Fruit fly (Drosophila melanogaster) whole organism, larva: ENCODE results near the gene Cpr97Ea.

ENCODE experiments used
- noc ChIP-seq: fragments of 200-800 bp; sonication (Bioruptor generic); optimal IDR thresholded peaks from 3 replicates; lab custom pipeline; 2019; ENCODE audit warnings: missing biosample characterization, mild to moderate bottlenecking, missing genetic modification characterization, moderate library complexity

Cpr97Ea gene

dm6 chr3R:27067362-27067761 is 20.2 kb downstream of the Cpr97Ea start:
- TF ChIP-seq noc (tag; lab: Kevin White, UChicago): no peak

dm6 chr3R:27065136-27065535 is 22.4 kb downstream of the Cpr97Ea start, which contains the start of gene CG43935:
Gene CG43935, plus strand, starts transcription at chr3R:27065436.
- no peak for TF ChIP-seq noc (tag; lab: Kevin White, UChicago)

dm6 chr3R:27064099-27064498 is 23.5 kb downstream of the Cpr97Ea start, which contains the start of gene Nep5:
Gene Nep5, minus strand, starts transcription at chr3R:27064199.
- no peak for TF ChIP-seq noc (tag; lab: Kevin White, UChicago)

dm6 chr3R:27061916-27062315 is 25.7 kb downstream of the Cpr97Ea start, which contains the start of gene CG34292:
Gene CG34292, plus strand, starts transcription at chr3R:27062216.
- TF ChIP-seq noc (tag; lab: Kevin White, UChicago): no peak

dm6 chr3R:27056152-27056551 is 31.4 kb downstream of the Cpr97Ea start:
- no peak for TF ChIP-seq noc (tag; lab: Kevin White, UChicago)

- TF ChIP-seq noc (tag; lab: Kevin White, UChicago): no peak
These were observed 38.0 kb downstream of the Cpr97Ea start for dm6 chr3R:27049549-27049948.

dm6 chr3R:27048561-27049270 is 38.9 kb downstream of the Cpr97Ea start, which contains the start of gene TwdlT:
Gene TwdlT, plus strand, starts transcription at chr3R:27049220.
- no peak for TF ChIP-seq noc (tag; lab: Kevin White, UChicago)

dm6 chr3R:27040044-27040443 is 47.5 kb downstream of the Cpr97Ea start:
- no peak for TF ChIP-seq noc (tag; lab: Kevin White, UChicago)

- TF ChIP-seq noc (tag; lab: Kevin White, UChicago): no peak
These were observed 53.6 kb downstream of the Cpr97Ea start for dm6 chr3R:27033935-27034334.
